Worm (Caenorhabditis elegans) whole organism, L1 larva: ENCODE measurements around the gene C56G2.5.

Experiments used
- ama-1 ChIP-seq: fragments of 150-350 bp; optimal IDR thresholded peaks from 2 replicates; lab custom pipeline; 2014
- nhr-47 ChIP-seq: sonication (generic microtip); optimal IDR thresholded peaks from 2 replicates; lab custom pipeline; 2016; ENCODE audit warnings: mild to moderate bottlenecking, missing genetic modification characterization, moderate library complexity, missing compliant biosample characterization
- nhr-90 ChIP-seq: sonication (generic microtip); optimal IDR thresholded peaks from 2 replicates; lab custom pipeline; 2016; ENCODE audit warnings: mild to moderate bottlenecking, missing genetic modification characterization, missing compliant biosample characterization; ENCODE audit not compliant: poor library complexity

DNA sequence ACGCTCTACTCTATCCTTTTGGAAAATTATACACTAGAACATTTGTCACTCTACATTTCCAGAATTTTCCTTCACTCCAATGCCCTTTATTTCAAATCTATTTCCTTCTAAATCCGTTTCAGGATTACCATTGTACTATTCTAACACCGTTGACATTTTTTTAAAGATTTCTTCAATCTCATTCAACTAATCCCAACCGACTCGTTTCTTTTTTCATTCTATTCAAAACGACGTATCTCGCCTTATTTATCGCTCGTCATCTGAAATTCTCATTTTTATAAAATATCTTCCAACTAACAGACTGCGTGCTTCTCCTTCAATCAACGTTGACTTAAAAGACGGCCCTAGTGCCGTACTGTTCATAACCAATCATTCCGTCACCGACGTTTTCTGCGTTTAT is 29.0 kb upstream of the C56G2.5 start, which contains the start of gene akap-1:
- TF ChIP-seq nhr-90: no peak
- TF ChIP-seq ama-1 (lab: Kevin White, UChicago): no peak
- TF ChIP-seq nhr-47: no peak
